Worm (Caenorhabditis elegans) whole organism, early embryonic: ENCODE data around the gene K10C8.4.

Experiments
- B0310.2 ChIP-seq: sonication (generic microtip); optimal IDR thresholded peaks from 2 replicates; lab custom pipeline; 2016; ENCODE audit warnings: mild to moderate bottlenecking, missing genetic modification characterization, missing compliant biosample characterization
- ceh-13 ChIP-seq: fragments of 200-800 bp; sonication (Bioruptor generic); optimal IDR thresholded peaks from 2 replicates; lab custom pipeline; 2018; ENCODE audit warnings: mild to moderate bottlenecking, missing genetic modification characterization, missing compliant biosample characterization
- flt-1 ChIP-seq: fragments of 200-800 bp; sonication (Bioruptor generic); IDR thresholded peaks from 2 replicates; pipeline ENCODE4 v1.3.6; 2022; ENCODE audit warnings: missing genetic modification characterization, missing compliant biosample characterization
- hmbx-1 ChIP-seq: sonication (generic microtip); optimal IDR thresholded peaks from 2 replicates; lab custom pipeline; 2016; ENCODE audit warnings: mild to moderate bottlenecking, missing genetic modification characterization, missing compliant biosample characterization
- hnd-1 ChIP-seq: sonication (generic microtip); optimal IDR thresholded peaks from 2 replicates; lab custom pipeline; 2016; ENCODE audit warnings: missing genetic modification characterization, missing compliant biosample characterization
- tbx-37 ChIP-seq: fragments of 200-800 bp; sonication (Bioruptor generic); conservative IDR thresholded peaks from 2 replicates; pipeline ENCODE4 v1.3.6; 2022; ENCODE audit warnings: missing genetic modification reagents, missing genetic modification characterization, missing compliant biosample characterization

ce11 chrV:12733465-12734248 lies 37.6 kb downstream of the K10C8.4 start, which contains the start of the genes dhs-21 and xbx-9:
- TF ChIP-seq hnd-1 (tag; lab: Kevin White, UChicago) (no peak), flt-1 (GFP tag; lab: Robert Waterston, UW) (no peak), ceh-13 (GFP tag; lab: Kevin White, UChicago) (no peak), tbx-37 (GFP tag; lab: Robert Waterston, UW) (no peak), hmbx-1 (tag; lab: Kevin White, UChicago) (no peak), B0310.2 (tag; lab: Kevin White, UChicago) (no peak)
